Fruit fly (Drosophila melanogaster) whole organism, adult: Measurements from ENCODE around the gene CG32500.
"Not testable (repeated sequence)": the region's sequence is repeated elsewhere in the genome, so short reads cannot be mapped to it uniquely, and the experiment has no call there.

Experiments used
- CG12768 ChIP-seq: fragments of 200-800 bp; sonication (Bioruptor generic); optimal IDR thresholded peaks from 2 replicates; lab custom pipeline; 2017; ENCODE audit warnings: missing biosample characterization, missing genetic modification characterization, mild to moderate bottlenecking, moderate library complexity, missing genetic modification reagents
- CG14711 ChIP-seq: fragments of 200-800 bp; sonication (Bioruptor generic); optimal IDR thresholded peaks from 2 replicates; lab custom pipeline; 2018; ENCODE audit warnings: missing biosample characterization, mild to moderate bottlenecking, missing genetic modification characterization, moderate library complexity
- CG1620 ChIP-seq: fragments of 200-800 bp; sonication (Bioruptor generic); optimal IDR thresholded peaks from 2 replicates; lab custom pipeline; 2016; ENCODE audit warnings: missing biosample characterization, missing genetic modification characterization
- CG5204 ChIP-seq: fragments of 200-800 bp; sonication (Bioruptor generic); optimal IDR thresholded peaks from 2 replicates; lab custom pipeline; 2016; ENCODE audit warnings: missing biosample characterization, missing genetic modification characterization
- CG7045 ChIP-seq: fragments of 200-800 bp; sonication (Bioruptor generic); optimal IDR thresholded peaks from 2 replicates; lab custom pipeline; 2017; ENCODE audit warnings: missing biosample characterization, mild to moderate bottlenecking, missing genetic modification characterization
- Mnt ChIP-seq: fragments of 200-800 bp; sonication (Bioruptor generic); optimal IDR thresholded peaks from 2 replicates; lab custom pipeline; 2016; ENCODE audit warnings: missing biosample characterization, mild to moderate bottlenecking, missing genetic modification characterization
- kay ChIP-seq: fragments of 200-800 bp; sonication (Bioruptor generic); peaks from one replicate; lab custom pipeline; 2016; ENCODE audit warnings: missing biosample characterization, missing genetic modification characterization, borderline replicate concordance
- tj ChIP-seq: fragments of 200-800 bp; sonication (Bioruptor generic); optimal IDR thresholded peaks from 3 replicates; lab custom pipeline; 2017; ENCODE audit warnings: missing biosample characterization, mild to moderate bottlenecking, missing genetic modification characterization, moderate library complexity

DNA sequence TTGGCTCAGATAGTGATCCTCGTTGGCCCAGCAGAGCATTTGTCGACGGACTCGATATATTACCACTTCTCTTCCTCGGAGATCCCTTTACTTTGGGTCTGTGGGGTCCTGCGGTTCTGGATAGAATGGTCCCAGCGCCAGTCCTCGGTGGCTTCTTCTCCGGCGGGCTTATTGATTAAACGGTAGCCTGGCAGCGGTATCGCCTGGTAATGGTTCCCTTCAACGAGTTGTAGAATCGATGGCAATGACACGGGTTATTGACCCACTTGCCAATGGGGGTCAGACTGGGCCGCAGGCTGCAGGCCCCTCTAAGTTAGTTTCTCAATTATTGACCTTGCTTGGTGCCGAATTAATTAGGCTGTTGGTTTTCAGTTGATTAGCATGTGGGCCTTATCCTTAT lies 14.7 kb downstream of the CG32500 start, which contains the start of gene CG17450:
- TF ChIP-seq CG5204 (GFP tag; lab: Kevin White, UChicago); Mnt (GFP tag; lab: Kevin White, UChicago); CG12768 (GFP tag; lab: Kevin White, UChicago); kay; CG1620 (GFP tag; lab: Kevin White, UChicago); CG14711 (tag; lab: Kevin White, UChicago); CG7045 (GFP tag; lab: Kevin White, UChicago); tj: not testable (repeated sequence)
